Worm (Caenorhabditis elegans): ENCODE data around the gene F43E2.6.

DNA sequence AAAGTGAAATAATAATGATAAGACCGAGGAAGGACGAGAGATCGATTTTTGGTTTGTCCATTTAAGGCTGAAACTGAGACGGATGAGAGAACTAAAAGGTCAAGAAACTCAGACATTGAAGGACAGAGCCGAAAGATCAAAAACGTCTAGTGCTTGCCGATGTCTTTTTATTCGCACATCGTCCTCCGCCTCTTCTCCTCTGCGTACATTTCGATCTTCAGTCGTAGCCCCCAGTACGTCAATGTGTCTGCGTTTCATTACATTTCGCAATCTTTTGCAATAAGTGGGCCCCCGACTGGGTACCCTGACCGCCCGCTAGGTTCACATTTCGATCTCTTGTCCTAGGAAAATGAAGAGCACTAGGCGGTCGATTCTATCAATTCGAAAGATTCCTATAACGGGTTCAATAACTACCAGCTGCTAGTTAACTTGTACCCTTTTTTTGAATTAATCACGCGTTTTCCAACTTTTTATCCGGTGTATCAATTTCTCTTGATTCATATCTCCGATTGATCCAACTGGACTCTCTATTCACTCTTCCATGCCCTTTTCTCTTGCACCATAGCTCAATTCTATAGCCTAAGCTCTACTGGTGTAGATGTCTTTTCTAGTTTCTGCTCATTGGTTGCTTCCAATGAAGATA is 23.5 kb upstream of the F43E2.6 start:
- no peak for TF ChIP-seq him-1 (tag; optimal IDR thresholded peaks at IDR 0.05)
- no peak for TF ChIP-seq dao-5 (tag; optimal IDR thresholded peaks at IDR 0.05)

Measured in whole organism, L4/young adult.